Worm (Caenorhabditis elegans): ENCODE results near the gene M01D1.12.

M01D1.12 gene

DNA sequence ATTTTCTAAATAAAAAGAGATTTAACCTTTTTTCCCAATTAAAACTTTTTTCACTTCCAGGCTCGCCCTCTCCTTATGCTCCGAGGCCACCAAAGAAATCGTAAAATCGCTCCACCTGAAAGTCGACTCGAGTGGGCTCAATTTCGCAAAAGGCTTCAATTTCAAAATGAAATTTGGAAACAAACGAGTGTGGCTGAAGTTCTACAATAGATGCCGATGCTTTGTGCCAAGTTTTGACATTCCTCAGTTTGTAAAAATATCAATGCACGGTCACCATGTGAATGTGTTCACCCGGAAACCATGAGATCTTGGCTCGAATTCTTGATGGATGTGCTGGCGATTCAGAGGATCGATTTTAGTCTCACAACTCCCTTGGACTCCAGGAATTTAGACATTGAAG, at the start of gene M01D1.12:
Gene M01D1.12 (plus strand): TSS at position 301 of the 400 bp plus-strand sequence.
- no peak for TF ChIP-seq madf-6 (GFP tag; IDR thresholded peaks at IDR 0.05)
- no peak for TF ChIP-seq hsf-1 (GFP tag; IDR thresholded peaks at IDR 0.05)
- no peak for TF ChIP-seq snpc-1.1 (tag; optimal IDR thresholded peaks at IDR 0.05; ENCODE audit: insufficient read depth)
- no peak for TF ChIP-seq C17E4.6 (GFP tag; IDR thresholded peaks at IDR 0.05)
- TF ChIP-seq nfyb-1 (GFP tag; IDR thresholded peaks at IDR 0.05): no peak
- no peak for TF ChIP-seq C06A6.2 (GFP tag; conservative IDR thresholded peaks at IDR 0.05)
- TF ChIP-seq ceh-40 (GFP tag; IDR thresholded peaks at IDR 0.05): no peak
- no peak for TF ChIP-seq nfya-2 (GFP tag; IDR thresholded peaks at IDR 0.05)
- TF ChIP-seq gei-17 (GFP tag; optimal IDR thresholded peaks at IDR 0.05): no peak
- TF ChIP-seq F23B12.7 (tag; optimal IDR thresholded peaks at IDR 0.05; ENCODE audit: insufficient read depth): no peak
- no peak for TF ChIP-seq ekl-4 (GFP tag; IDR thresholded peaks at IDR 0.05)
- no peak for TF ChIP-seq ZK185.1 (tag; optimal IDR thresholded peaks at IDR 0.05; ENCODE audit: poor library complexity, severe bottlenecking)
- TF ChIP-seq hrde-1 (tag; optimal IDR thresholded peaks at IDR 0.05; ENCODE audit: borderline replicate concordance): no peak
- no peak for TF ChIP-seq B0336.3 (GFP tag; IDR thresholded peaks at IDR 0.05)
- TF ChIP-seq ztf-25 (GFP tag; IDR thresholded peaks at IDR 0.05): no peak
- no peak for TF ChIP-seq let-526 (GFP tag; IDR thresholded peaks at IDR 0.05)
- no peak for TF ChIP-seq F37B4.10 (GFP tag; IDR thresholded peaks at IDR 0.05)
- no peak for TF ChIP-seq unc-130 (GFP tag; optimal IDR thresholded peaks at IDR 0.05)

DNA sequence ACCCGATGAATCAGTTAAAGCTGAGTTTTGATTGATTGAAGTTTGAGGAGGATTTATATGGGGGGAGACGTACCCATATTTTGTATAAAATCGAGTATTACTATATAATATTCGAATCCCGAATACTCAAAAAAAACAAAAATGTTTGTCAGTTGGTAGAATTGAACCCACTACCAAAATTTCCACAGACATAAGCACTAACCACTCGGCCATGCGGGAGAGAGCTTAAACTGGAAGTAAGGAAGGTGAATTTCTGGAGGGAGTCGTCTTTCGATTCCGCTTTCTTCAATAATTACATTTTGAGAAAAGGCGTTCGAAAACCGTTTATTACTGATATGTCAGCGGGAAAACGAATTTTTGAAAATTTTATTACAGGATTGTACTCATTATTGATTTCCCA, 49.6 kb upstream of the M01D1.12 start:
- TF ChIP-seq D2030.7 (GFP tag; IDR thresholded peaks at IDR 0.05) (peak; percentile 53; the same call in 1 of the 2 replicates), egl-44 (GFP tag; IDR thresholded peaks at IDR 0.05) (peak; percentile 37; the same call in 1 of the 2 replicates), Y95B8A.8 (GFP tag; IDR thresholded peaks at IDR 0.05) (0 out of 2 replicates have a peak, but pooled peaks have one; percentile 53), pbrm-1 (GFP tag; IDR thresholded peaks at IDR 0.05) (0 out of 2 replicates have a peak, but pooled peaks have one; percentile 45), ztf-25 (GFP tag; IDR thresholded peaks at IDR 0.05) (0 out of 2 replicates have a peak, but pooled peaks have one; percentile 13), hmg-20 (GFP tag; IDR thresholded peaks at IDR 0.05) (0 out of 2 replicates have a peak, but pooled peaks have one; percentile 28), mcd-1 (GFP tag; IDR thresholded peaks at IDR 0.05) (peak; percentile 52), rcor-1 (GFP tag; IDR thresholded peaks at IDR 0.05) (peak; percentile 77), dox-1 (GFP tag; IDR thresholded peaks at IDR 0.05) (peak; percentile 60), ceh-100 (GFP tag; IDR thresholded peaks at IDR 0.05) (0 out of 2 replicates have a peak, but pooled peaks have one; percentile 13)

DNA sequence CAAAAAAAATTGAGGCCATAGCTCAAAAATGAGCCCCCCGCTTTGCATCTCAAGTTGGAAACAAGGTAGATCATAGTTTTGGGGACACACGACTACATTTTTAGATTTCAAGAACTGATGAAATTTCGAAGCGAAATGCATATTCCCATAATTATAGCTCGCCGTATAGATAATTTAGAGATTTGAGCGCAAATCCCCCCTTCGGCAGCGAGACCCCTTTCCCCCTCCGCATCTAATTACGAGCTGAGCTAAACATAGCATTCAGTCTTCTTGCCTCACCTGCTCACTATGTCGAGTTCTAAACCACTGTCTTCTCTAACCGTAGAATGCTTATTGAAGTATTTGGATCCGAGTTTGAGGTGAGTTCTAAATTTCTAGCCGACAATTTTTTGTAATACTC, 47.6 kb upstream of the M01D1.12 start, which contains the start of the genes fbxc-17 and fbxc-15:
Gene fbxc-17 (minus strand): TSS at position 101 of the 400 bp plus-strand sequence.
Gene fbxc-15 (plus strand): TSS at position 289 of the 400 bp plus-strand sequence.
- TF ChIP-seq ceh-40 (GFP tag; IDR thresholded peaks at IDR 0.05): no peak
- no peak for TF ChIP-seq ceh-79 (tag; optimal IDR thresholded peaks at IDR 0.05)
- TF ChIP-seq aptf-2 (GFP tag; conservative IDR thresholded peaks at IDR 0.05): no peak
- TF ChIP-seq lin-54 (GFP tag; optimal IDR thresholded peaks at IDR 0.05): no peak
- no peak for TF ChIP-seq nfya-1 (tag; optimal IDR thresholded peaks at IDR 0.05; ENCODE audit: borderline replicate concordance, insufficient read depth)
- no peak for TF ChIP-seq pbrm-1 (GFP tag; IDR thresholded peaks at IDR 0.05)
- no peak for TF ChIP-seq snpc-4 (GFP tag; optimal IDR thresholded peaks at IDR 0.05)
- no peak for TF ChIP-seq snpc-4 (tag; optimal IDR thresholded peaks at IDR 0.05)
- no peak for TF ChIP-seq bed-2 (GFP tag; IDR thresholded peaks at IDR 0.05)
- TF ChIP-seq pha-4 (tag; optimal IDR thresholded peaks at IDR 0.05): no peak
- TF ChIP-seq akir-1 (GFP tag; optimal IDR thresholded peaks at IDR 0.05): no peak
- TF ChIP-seq dpl-1 (GFP tag; optimal IDR thresholded peaks at IDR 0.05): no peak
- TF ChIP-seq hlh-12 (tag; optimal IDR thresholded peaks at IDR 0.05): no peak
- no peak for TF ChIP-seq hlh-26 (GFP tag; conservative IDR thresholded peaks at IDR 0.05)
- TF ChIP-seq Y95B8A.8 (GFP tag; IDR thresholded peaks at IDR 0.05): no peak
- TF ChIP-seq madf-3 (GFP tag; IDR thresholded peaks at IDR 0.05): no peak
- TF ChIP-seq ztf-25 (GFP tag; IDR thresholded peaks at IDR 0.05): no peak
- no peak for TF ChIP-seq F57C9.4 (tag; optimal IDR thresholded peaks at IDR 0.05)
- TF ChIP-seq madf-10 (tag; optimal IDR thresholded peaks at IDR 0.05): no peak
